Worm (Caenorhabditis elegans) whole organism, midembryonic: ENCODE data around the gene C12D8.21.

ENCODE experiments used
- T22C8.4 ChIP-seq: fragments of 200-800 bp; sonication (Bioruptor generic); IDR thresholded peaks from 2 replicates; pipeline ENCODE4 v1.3.6; 2022; ENCODE audit warnings: missing genetic modification characterization, missing compliant biosample characterization
- cog-1 ChIP-seq: sonication (generic microtip); optimal IDR thresholded peaks from 2 replicates; lab custom pipeline; 2016; ENCODE audit warnings: missing genetic modification characterization, missing compliant biosample characterization
- flt-1 ChIP-seq: fragments of 200-800 bp; sonication (Bioruptor generic); IDR thresholded peaks from 2 replicates; pipeline ENCODE4 v1.3.6; 2022; ENCODE audit warnings: missing genetic modification characterization, missing compliant biosample characterization
- klf-2 ChIP-seq: fragments of 200-800 bp; sonication (Bioruptor generic); conservative IDR thresholded peaks from 2 replicates; pipeline ENCODE4 v1.3.6; 2022; ENCODE audit warnings: missing genetic modification reagents, missing genetic modification characterization, missing compliant biosample characterization
- med-1 ChIP-seq: sonication (generic microtip); optimal IDR thresholded peaks from 2 replicates; lab custom pipeline; 2017; ENCODE audit warnings: missing genetic modification characterization, mild to moderate bottlenecking, missing compliant biosample characterization, antibody characterized with exemption, missing genetic modification reagents; ENCODE audit not compliant: insufficient read depth
- ref-1 ChIP-seq: fragments of 200-800 bp; sonication (Bioruptor generic); conservative IDR thresholded peaks from 2 replicates; pipeline ENCODE4 v1.3.6; 2022; ENCODE audit warnings: missing genetic modification reagents, missing genetic modification characterization, missing compliant biosample characterization
- tab-1 ChIP-seq: fragments of 200-800 bp; sonication (Bioruptor generic); IDR thresholded peaks from 2 replicates; pipeline ENCODE4 v1.3.6; 2022; ENCODE audit warnings: missing genetic modification characterization, missing compliant biosample characterization
- ztf-23 ChIP-seq: fragments of 200-800 bp; sonication (Bioruptor generic); IDR thresholded peaks from 2 replicates; pipeline ENCODE4 v1.3.6; 2022; ENCODE audit warnings: missing genetic modification reagents, missing genetic modification characterization, missing compliant biosample characterization
- ztf-29 ChIP-seq: fragments of 200-800 bp; sonication (Bioruptor generic); IDR thresholded peaks from 2 replicates; pipeline ENCODE4 v1.3.6; 2022; ENCODE audit warnings: missing genetic modification reagents, missing genetic modification characterization, missing compliant biosample characterization

- no peak for TF ChIP-seq ztf-29
- no peak for TF ChIP-seq tab-1 (GFP tag; lab: Robert Waterston, UW)
- no peak for TF ChIP-seq klf-2 (GFP tag; lab: Robert Waterston, UW)
- TF ChIP-seq flt-1 (GFP tag; lab: Robert Waterston, UW) = no peak
- no peak for TF ChIP-seq cog-1 (tag; lab: Kevin White, UChicago)
- TF ChIP-seq med-1 (GFP tag; lab: Kevin White, UChicago) = no peak
- TF ChIP-seq ref-1 (GFP tag; lab: Robert Waterston, UW) = no peak
- TF ChIP-seq T22C8.4 = no peak
- TF ChIP-seq ztf-23 = no peak
These were observed 29.2 kb upstream of the C12D8.21 start, which contains the start of gene ric-4 for ce11 chrV:10270214-10270613.
